Fruit fly (Drosophila melanogaster) whole organism, embryonic: ENCODE measurements around the gene CG15160.

Experiments used
- Aef1 ChIP-seq: fragments of 200-800 bp; sonication (Bioruptor generic); IDR thresholded peaks from 3 replicates; pipeline ENCODE4 v1.3.6; 2022; ENCODE audit warnings: missing biosample characterization, missing genetic modification characterization
- CG10321 ChIP-seq: fragments of 200-800 bp; sonication (Bioruptor generic); IDR thresholded peaks from 2 replicates; pipeline ENCODE4 v1.3.6; 2022; ENCODE audit warnings: missing biosample characterization, missing genetic modification characterization
- CG10462 ChIP-seq: fragments of 200-800 bp; sonication (Bioruptor generic); optimal IDR thresholded peaks from 2 replicates; lab custom pipeline; 2016; ENCODE audit warnings: missing biosample characterization, missing genetic modification characterization
- CG10654 ChIP-seq: fragments of 200-800 bp; sonication (Bioruptor generic); optimal IDR thresholded peaks from 2 replicates; lab custom pipeline; 2016; ENCODE audit warnings: missing biosample characterization, missing genetic modification characterization
- CG11695 ChIP-seq: fragments of 200-800 bp; sonication (Bioruptor generic); IDR thresholded peaks from 3 replicates; pipeline ENCODE4 v1.3.6; 2022; ENCODE audit warnings: missing biosample characterization, missing genetic modification characterization
- CG12236 ChIP-seq: fragments of 200-800 bp; sonication (Bioruptor generic); optimal IDR thresholded peaks from 2 replicates; lab custom pipeline; 2016; ENCODE audit warnings: missing biosample characterization, missing genetic modification characterization
- CG1233 ChIP-seq: fragments of 200-800 bp; sonication (Bioruptor generic); optimal IDR thresholded peaks from 4 replicates; lab custom pipeline; 2018; ENCODE audit warnings: missing biosample characterization, mild to moderate bottlenecking, missing genetic modification characterization
- CG12659 ChIP-seq: fragments of 200-800 bp; sonication (Bioruptor generic); optimal IDR thresholded peaks from 3 replicates; lab custom pipeline; 2017; ENCODE audit warnings: mild to moderate bottlenecking, missing biosample characterization, missing genetic modification reagents, missing genetic modification characterization
- CG14014 ChIP-seq: fragments of 200-800 bp; sonication (Bioruptor generic); IDR thresholded peaks from 2 replicates; pipeline ENCODE4 v1.3.6; 2022; ENCODE audit warnings: missing biosample characterization, missing genetic modification characterization
- CG15011 ChIP-seq: fragments of 200-800 bp; sonication (Bioruptor generic); optimal IDR thresholded peaks from 3 replicates; lab custom pipeline; 2018; ENCODE audit warnings: missing biosample characterization, mild to moderate bottlenecking, missing genetic modification characterization
- CG15269 ChIP-seq: fragments of 200-800 bp; sonication (Bioruptor generic); optimal IDR thresholded peaks from 2 replicates; lab custom pipeline; 2018; ENCODE audit warnings: missing biosample characterization, mild to moderate bottlenecking, missing genetic modification characterization, moderate library complexity
- CG1647 ChIP-seq: fragments of 200-800 bp; sonication (Bioruptor generic); optimal IDR thresholded peaks from 3 replicates; lab custom pipeline; 2016; ENCODE audit warnings: missing biosample characterization, missing genetic modification characterization
- CG17186 ChIP-seq: fragments of 200-800 bp; sonication (Bioruptor generic); optimal IDR thresholded peaks from 3 replicates; lab custom pipeline; 2017; ENCODE audit warnings: missing biosample characterization, missing genetic modification reagents, missing genetic modification characterization
- CG17385 ChIP-seq: fragments of 200-800 bp; sonication (Bioruptor generic); optimal IDR thresholded peaks from 3 replicates; lab custom pipeline; 2018; ENCODE audit warnings: missing biosample characterization, mild to moderate bottlenecking, missing genetic modification characterization
- CG18476 ChIP-seq: fragments of 200-800 bp; sonication (Bioruptor generic); optimal IDR thresholded peaks from 2 replicates; lab custom pipeline; 2016; ENCODE audit warnings: missing biosample characterization, mild to moderate bottlenecking, missing genetic modification characterization
- CG8924 ChIP-seq: fragments of 200-800 bp; optimal IDR thresholded peaks from 3 replicates; lab custom pipeline; 2019; ENCODE audit warnings: missing biosample characterization, mild to moderate bottlenecking, missing genetic modification characterization, moderate library complexity
- CG9876 ChIP-seq: fragments of 200-800 bp; sonication (Bioruptor generic); optimal IDR thresholded peaks from 2 replicates; lab custom pipeline; 2016; ENCODE audit warnings: missing biosample characterization, missing genetic modification characterization
- D ChIP-seq, 2 experiments: fragments of 200-800 bp in 1 of 2; fragments of >200 bp in 1 of 2; sonication (Bioruptor generic) in 1 of 2; optimal IDR thresholded peaks; 2 replicates in 1 of 2; 3 replicates in 1 of 2; lab custom pipeline; 2017; ENCODE audit warnings: mild to moderate bottlenecking in 1 of 2, missing biosample characterization in 1 of 2, missing genetic modification characterization in 1 of 2, missing genetic modification reagents in 1 of 2
- Dad ChIP-seq: fragments of 200-800 bp; sonication (Bioruptor generic); optimal IDR thresholded peaks from 3 replicates; lab custom pipeline; 2016; ENCODE audit warnings: missing biosample characterization, missing genetic modification characterization
- Dbx ChIP-seq: fragments of 200-800 bp; sonication (Bioruptor generic); IDR thresholded peaks from 3 replicates; pipeline ENCODE4 v1.3.6; 2022; ENCODE audit warnings: missing biosample characterization, missing genetic modification characterization
- Doc3 ChIP-seq: fragments of 200-800 bp; sonication (Bioruptor generic); IDR thresholded peaks from 3 replicates; pipeline ENCODE4 v1.3.6; 2022; ENCODE audit warnings: missing biosample characterization, missing genetic modification characterization; ENCODE audit not compliant: partially characterized antibody
- Drgx ChIP-seq: fragments of 200-800 bp; sonication (Bioruptor generic); IDR thresholded peaks from 2 replicates; pipeline ENCODE4 v1.3.6; 2022; ENCODE audit warnings: missing biosample characterization, missing genetic modification characterization
- E2f2 ChIP-seq: fragments of 200-800 bp; sonication (Bioruptor generic); IDR thresholded peaks from 2 replicates; pipeline ENCODE4 v1.3.6; 2022; ENCODE audit warnings: missing biosample characterization, missing genetic modification characterization
- HLHmδ ChIP-seq: fragments of 200-800 bp; sonication (Bioruptor generic); optimal IDR thresholded peaks from 2 replicates; lab custom pipeline; 2018; ENCODE audit warnings: missing biosample characterization, mild to moderate bottlenecking, missing genetic modification characterization, moderate library complexity
- Kr ChIP-seq: fragments of 200-800 bp; sonication (Bioruptor generic); optimal IDR thresholded peaks from 2 replicates; lab custom pipeline; 2017; ENCODE audit warnings: missing biosample characterization, mild to moderate bottlenecking, missing genetic modification characterization
- MTF-1 ChIP-seq: fragments of 200-800 bp; sonication (Bioruptor generic); optimal IDR thresholded peaks from 2 replicates; lab custom pipeline; 2018; ENCODE audit warnings: missing biosample characterization, mild to moderate bottlenecking, missing genetic modification characterization, borderline replicate concordance
- Nf-YA ChIP-seq: fragments of 200-800 bp; sonication (Bioruptor generic); IDR thresholded peaks from 2 replicates; pipeline ENCODE4 v1.3.6; 2022; ENCODE audit warnings: missing biosample characterization, missing genetic modification characterization
- NfI ChIP-seq: fragments of 200-800 bp; sonication (Bioruptor generic); optimal IDR thresholded peaks from 3 replicates; lab custom pipeline; 2018; ENCODE audit warnings: missing biosample characterization, mild to moderate bottlenecking, missing genetic modification characterization, moderate library complexity
- Ptx1 ChIP-seq: fragments of 200-800 bp; sonication (Bioruptor generic); IDR thresholded peaks from 2 replicates; pipeline ENCODE4 v1.3.6; 2022; ENCODE audit warnings: missing biosample characterization, missing genetic modification characterization
- Ravus ChIP-seq: fragments of 200-800 bp; sonication (Bioruptor generic); IDR thresholded peaks from 2 replicates; pipeline ENCODE4 v1.3.6; 2022; ENCODE audit warnings: missing biosample characterization, missing genetic modification characterization
- Rfx ChIP-seq: fragments of 200-800 bp; sonication (Bioruptor generic); IDR thresholded peaks from 2 replicates; pipeline ENCODE4 v1.3.6; 2022; ENCODE audit warnings: missing biosample characterization, missing genetic modification characterization
- Sry-β ChIP-seq: fragments of 200-800 bp; sonication (Bioruptor generic); optimal IDR thresholded peaks from 2 replicates; lab custom pipeline; 2018; ENCODE audit warnings: missing biosample characterization, mild to moderate bottlenecking, missing genetic modification characterization, moderate library complexity
- Usf ChIP-seq: fragments of 200-800 bp; sonication (Bioruptor generic); optimal IDR thresholded peaks from 2 replicates; lab custom pipeline; 2017; ENCODE audit warnings: missing genotype, missing biosample characterization, missing genetic modification characterization
- ci ChIP-seq: fragments of 200-800 bp; sonication (Bioruptor generic); IDR thresholded peaks from 3 replicates; pipeline ENCODE4 v1.3.6; 2022; ENCODE audit warnings: missing biosample characterization, missing genetic modification characterization
- corto ChIP-seq: fragments of 200-800 bp; sonication (Bioruptor generic); optimal IDR thresholded peaks from 2 replicates; lab custom pipeline; 2016; ENCODE audit warnings: missing biosample characterization, mild to moderate bottlenecking, missing genetic modification characterization, moderate library complexity
- dmrt99B ChIP-seq: fragments of 200-800 bp; sonication (Bioruptor generic); optimal IDR thresholded peaks from 2 replicates; lab custom pipeline; 2018; ENCODE audit warnings: missing biosample characterization, mild to moderate bottlenecking, missing genetic modification characterization, moderate library complexity
- ems ChIP-seq: fragments of 200-800 bp; sonication (Bioruptor generic); optimal IDR thresholded peaks from 3 replicates; lab custom pipeline; 2016; ENCODE audit warnings: missing biosample characterization, missing genetic modification characterization
- exex ChIP-seq: fragments of 200-800 bp; sonication (Bioruptor generic); optimal IDR thresholded peaks from 4 replicates; lab custom pipeline; 2018; ENCODE audit warnings: missing biosample characterization, mild to moderate bottlenecking, missing genetic modification characterization, moderate library complexity
- kah ChIP-seq: fragments of 200-800 bp; sonication (Bioruptor generic); optimal IDR thresholded peaks from 2 replicates; lab custom pipeline; 2018; ENCODE audit warnings: missing biosample characterization, mild to moderate bottlenecking, missing genetic modification characterization
- lov ChIP-seq, 2 experiments: fragments of 200-800 bp in 1 of 2; fragments of >200 bp in 1 of 2; sonication (Bioruptor generic) in 1 of 2; IDR thresholded peaks in 1 of 2; optimal IDR thresholded peaks in 1 of 2; 2 replicates in 1 of 2; 3 replicates in 1 of 2; pipeline versions ENCODE4 v1.3.6 to Lab custom; 2017 to 2022; ENCODE audit warnings: missing biosample characterization in 1 of 2, missing genetic modification characterization in 1 of 2
- pho ChIP-seq: fragments of 200-800 bp; sonication (Bioruptor generic); optimal IDR thresholded peaks from 2 replicates; lab custom pipeline; 2016; ENCODE audit warnings: missing biosample characterization, missing genetic modification characterization
- pnt ChIP-seq: fragments of 200-800 bp; sonication (Bioruptor generic); optimal IDR thresholded peaks from 3 replicates; lab custom pipeline; 2016; ENCODE audit warnings: missing biosample characterization, missing genetic modification characterization
- seq ChIP-seq: fragments of 200-800 bp; sonication (Bioruptor generic); IDR thresholded peaks from 2 replicates; pipeline ENCODE4 v1.3.6; 2022; ENCODE audit warnings: missing biosample characterization, missing genetic modification characterization
- sima ChIP-seq: fragments of 200-800 bp; sonication (Bioruptor generic); optimal IDR thresholded peaks from 2 replicates; lab custom pipeline; 2016; ENCODE audit warnings: missing biosample characterization, missing genetic modification characterization
- ssp ChIP-seq: fragments of 200-800 bp; sonication (Bioruptor generic); IDR thresholded peaks from 2 replicates; pipeline ENCODE4 v1.3.6; 2022; ENCODE audit warnings: missing biosample characterization, missing genetic modification characterization
- tap ChIP-seq: fragments of 200-800 bp; optimal IDR thresholded peaks from 3 replicates; lab custom pipeline; 2019; ENCODE audit warnings: missing biosample characterization, mild to moderate bottlenecking, missing genetic modification characterization, moderate library complexity
- tin ChIP-seq: fragments of 200-800 bp; sonication (Bioruptor generic); optimal IDR thresholded peaks from 3 replicates; lab custom pipeline; 2016; ENCODE audit warnings: missing biosample characterization, missing genetic modification characterization
- toy ChIP-seq: fragments of 200-800 bp; sonication (Bioruptor generic); IDR thresholded peaks from 2 replicates; pipeline ENCODE4 v1.3.6; 2022; ENCODE audit warnings: missing biosample characterization, missing genetic modification characterization
- ttk ChIP-seq: fragments of 200-800 bp; sonication (Bioruptor generic); IDR thresholded peaks from 2 replicates; pipeline ENCODE4 v2.1.2; 2022; ENCODE audit warnings: missing biosample characterization, missing genetic modification characterization
- wor ChIP-seq: fragments of 200-800 bp; sonication (Bioruptor generic); IDR thresholded peaks from 2 replicates; pipeline ENCODE4 v1.3.6; 2022; ENCODE audit warnings: missing biosample characterization, missing genetic modification characterization

The CG15160 gene

dm6 chr2L:18557965-18558537 is 32.6 kb upstream of the CG15160 start (continued):
- TF ChIP-seq CG14014 (GFP tag; lab: Robert Waterston, UW), result peak; percentile 88
- TF ChIP-seq dmrt99B (tag; lab: Kevin White, UChicago), result peak; percentile 83
- peak; percentile 85 for TF ChIP-seq Aef1 (GFP tag; lab: Robert Waterston, UW)
- TF ChIP-seq tin (GFP tag; lab: Kevin White, UChicago), result peak; percentile 62
- peak; percentile 80 for TF ChIP-seq CG11695 (GFP tag; lab: Robert Waterston, UW)
- peak; percentile 68 for TF ChIP-seq Ravus
- peak; percentile 84; the same call in 1 of the 2 replicates for TF ChIP-seq ttk (GFP tag; lab: Robert Waterston, UW)
- peak; percentile 86 for TF ChIP-seq Rfx
- peak; percentile 76; the same call in 1 of the 2 replicates for TF ChIP-seq Nf-YA (GFP tag; lab: Robert Waterston, UW)
- TF ChIP-seq CG15011, result peak; percentile 39
- peak; percentile 37 for TF ChIP-seq exex
- TF ChIP-seq sima (GFP tag; lab: Kevin White, UChicago), result no peak
- TF ChIP-seq CG18476, result peak; percentile 57
- peak; percentile 53 for TF ChIP-seq CG10654 (GFP tag; lab: Kevin White, UChicago)
- no peak for TF ChIP-seq toy (GFP tag; lab: Robert Waterston, UW)
- peak; percentile 49 for TF ChIP-seq CG1233
- TF ChIP-seq CG17385 (GFP tag; lab: Kevin White, UChicago), result peak; percentile 65
- peak; percentile 66; the same call in 1 of the 3 replicates for TF ChIP-seq ci (GFP tag; lab: Robert Waterston, UW)
- peak; percentile 3 for TF ChIP-seq kah (GFP tag; lab: Kevin White, UChicago)
- TF ChIP-seq Usf (GFP tag; lab: Kevin White, UChicago), result peak; percentile 16
- no peak for TF ChIP-seq MTF-1
- TF ChIP-seq corto (GFP tag; lab: Kevin White, UChicago), result no peak
- no peak for TF ChIP-seq CG10462
- TF ChIP-seq CG15269 (tag; lab: Kevin White, UChicago), result peak; percentile 82
- TF ChIP-seq wor (GFP tag; lab: Robert Waterston, UW), result peak; percentile 66
- peak; percentile 84 for TF ChIP-seq Drgx
- TF ChIP-seq CG9876, result no peak
- peak; percentile 79 for TF ChIP-seq seq (GFP tag; lab: Robert Waterston, UW)
- peak; percentile 43 for TF ChIP-seq tap
- no peak for TF ChIP-seq Kr
- peak; percentile 69 for TF ChIP-seq E2f2 (GFP tag; lab: Robert Waterston, UW)
- TF ChIP-seq CG8924 (tag; lab: Kevin White, UChicago), result peak; percentile 80
- TF ChIP-seq CG12236, result no peak
- peak; percentile 45; the same call in 1 of the 2 replicates for TF ChIP-seq ssp (GFP tag; lab: Robert Waterston, UW)
- TF ChIP-seq ems, result no peak
- TF ChIP-seq CG10321 (GFP tag; lab: Robert Waterston, UW), result peak; percentile 61; the same call in 1 of the 2 replicates
- peak; percentile 47 for TF ChIP-seq NfI
- TF ChIP-seq Sry-β (GFP tag; lab: Kevin White, UChicago), result no peak
- TF ChIP-seq Doc3 (GFP tag; lab: Robert Waterston, UW), result no peak
- peak; percentile 83 for TF ChIP-seq Ptx1
- no peak for TF ChIP-seq HLHmδ (GFP tag; lab: Kevin White, UChicago)
- no peak for TF ChIP-seq CG1647 (GFP tag; lab: Kevin White, UChicago)
- no peak for TF ChIP-seq lov (optimal IDR thresholded peaks at IDR 0.05; lab: Kevin White, UChicago)
- TF ChIP-seq lov (GFP tag; IDR thresholded peaks at IDR 0.05; lab: Robert Waterston, UW), result no peak
- no peak for TF ChIP-seq Dad (GFP tag; lab: Kevin White, UChicago)
- TF ChIP-seq pnt (GFP tag; lab: Kevin White, UChicago), result peak; percentile 39
- peak; percentile 75 for TF ChIP-seq CG12659
- peak; percentile 92 for TF ChIP-seq Dbx
- TF ChIP-seq CG17186, result no peak
- TF ChIP-seq pho, result peak; percentile 21
- no peak for TF ChIP-seq D (optimal IDR thresholded peaks at IDR 0.05; lab: Kevin White, UChicago)
- peak; percentile 66 for TF ChIP-seq D (GFP tag; optimal IDR thresholded peaks at IDR 0.05; lab: Kevin White, UChicago)
